Fruit fly (Drosophila melanogaster) whole organism, prepupa: ENCODE results near the gene CG32280.

ENCODE experiments used
- CG10631 ChIP-seq: fragments of 200-800 bp; sonication (Bioruptor generic); optimal IDR thresholded peaks from 2 replicates; lab custom pipeline; 2016; ENCODE audit warnings: missing biosample characterization, missing genetic modification characterization
- CG11902 ChIP-seq: fragments of 200-800 bp; sonication (Bioruptor generic); optimal IDR thresholded peaks from 3 replicates; lab custom pipeline; 2016; ENCODE audit warnings: missing biosample characterization, missing genetic modification characterization
- CG3919 ChIP-seq: fragments of 200-800 bp; sonication (Bioruptor generic); optimal IDR thresholded peaks from 3 replicates; lab custom pipeline; 2016; ENCODE audit warnings: missing biosample characterization, missing genetic modification characterization
- CG6276 ChIP-seq: fragments of 200-800 bp; sonication (Bioruptor generic); optimal IDR thresholded peaks from 2 replicates; lab custom pipeline; 2017; ENCODE audit warnings: missing biosample characterization, mild to moderate bottlenecking, missing genetic modification characterization
- CG6854 ChIP-seq: fragments of 200-800 bp; sonication (Bioruptor generic); optimal IDR thresholded peaks from 2 replicates; lab custom pipeline; 2017; ENCODE audit warnings: missing biosample characterization, mild to moderate bottlenecking, missing genetic modification characterization
- Eip93F ChIP-seq: fragments of 200-800 bp; sonication (Bioruptor generic); optimal IDR thresholded peaks from 2 replicates; lab custom pipeline; 2016; ENCODE audit warnings: missing biosample characterization, mild to moderate bottlenecking, missing genetic modification characterization
- Lpt ChIP-seq: fragments of 200-800 bp; sonication (Bioruptor generic); optimal IDR thresholded peaks from 3 replicates; lab custom pipeline; 2016; ENCODE audit warnings: missing biosample characterization, missing genetic modification characterization
- fkh ChIP-seq: fragments of 200-800 bp; sonication (Bioruptor generic); optimal IDR thresholded peaks from 3 replicates; lab custom pipeline; 2017; ENCODE audit warnings: missing biosample characterization, mild to moderate bottlenecking, missing genetic modification characterization, moderate library complexity

DNA sequence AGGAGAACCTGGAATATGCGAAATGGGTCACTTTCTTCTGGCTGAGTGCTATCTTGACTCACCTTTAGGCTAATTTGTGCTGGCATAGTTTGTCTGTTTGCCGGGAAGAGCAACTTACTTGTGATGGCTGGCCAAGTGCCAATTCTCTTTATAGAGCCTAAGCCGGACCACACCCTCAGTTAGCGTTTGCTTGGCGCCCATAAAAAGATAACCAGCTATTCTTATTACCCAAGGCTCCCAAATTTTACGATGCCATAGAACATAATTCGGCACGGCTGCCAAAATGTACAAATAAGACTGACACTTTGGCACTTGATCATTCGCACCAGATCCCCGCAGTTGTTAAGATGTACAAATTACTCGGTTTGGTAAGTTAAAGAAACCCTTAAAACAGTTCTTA lies 24.7 kb downstream of the CG32280 start, which contains the start of the genes CG42525 and CG14958:
- no peak for TF ChIP-seq Lpt
- no peak for TF ChIP-seq CG10631
- no peak for TF ChIP-seq CG6854 (GFP tag; lab: Kevin White, UChicago)
- no peak for TF ChIP-seq CG6276 (GFP tag; lab: Kevin White, UChicago)
- TF ChIP-seq CG11902 (GFP tag; lab: Kevin White, UChicago): no peak
- TF ChIP-seq CG3919: no peak
- no peak for TF ChIP-seq fkh (GFP tag; lab: Kevin White, UChicago)
- no peak for TF ChIP-seq Eip93F (GFP tag; lab: Kevin White, UChicago)
